Worm (Caenorhabditis elegans): ENCODE data around the gene sedl-1.

sedl-1 gene

ce11 chrX:1451816-1452602 lies 11.9 kb upstream of the sedl-1 start:
- TF ChIP-seq tbx-2 (tag; optimal IDR thresholded peaks at IDR 0.05) (no peak), nhr-77 (tag; optimal IDR thresholded peaks at IDR 0.05) (no peak), fkh-4 (tag; optimal IDR thresholded peaks at IDR 0.05; ENCODE audit: borderline replicate concordance) (no peak), egl-27 (tag; optimal IDR thresholded peaks at IDR 0.05) (no peak), lin-35 (GFP tag; optimal IDR thresholded peaks at IDR 0.05) (no peak), aly-2 (tag; optimal IDR thresholded peaks at IDR 0.05) (peak; percentile 15), ama-1 (optimal IDR thresholded peaks at IDR 0.05) (peak; percentile 59), fkh-10 (GFP tag; optimal IDR thresholded peaks at IDR 0.05) (no peak), ceh-82 (tag; optimal IDR thresholded peaks at IDR 0.05) (no peak), swsn-7 (tag; optimal IDR thresholded peaks at IDR 0.05) (no peak), ces-1 (GFP tag; optimal IDR thresholded peaks at IDR 0.05) (no peak), C16A3.4 (tag; optimal IDR thresholded peaks at IDR 0.05) (no peak), isw-1 (GFP tag; IDR thresholded peaks at IDR 0.05) (no peak), lin-14 (GFP tag; optimal IDR thresholded peaks at IDR 0.05) (no peak), nhr-84 (tag; optimal IDR thresholded peaks at IDR 0.05) (no peak), unc-86 (tag; optimal IDR thresholded peaks at IDR 0.05) (no peak), pax-3 (tag; optimal IDR thresholded peaks at IDR 0.05) (no peak), nhr-237 (tag; optimal IDR thresholded peaks at IDR 0.05) (no peak), elt-2 (tag; optimal IDR thresholded peaks at IDR 0.05) (no peak), lsy-2 (tag; optimal IDR thresholded peaks at IDR 0.05) (peak in 1 of 2 experiments; percentile 20), lir-3 (tag; optimal IDR thresholded peaks at IDR 0.05; ENCODE audit: poor library complexity) (no peak), elt-3 (tag; optimal IDR thresholded peaks at IDR 0.05) (no peak), irx-1 (tag; optimal IDR thresholded peaks at IDR 0.05) (no peak), unc-62 (GFP tag; optimal IDR thresholded peaks at IDR 0.05) (no peak), nhr-19 (GFP tag; conservative IDR thresholded peaks at IDR 0.05) (no peak), hlh-17 (GFP tag; optimal IDR thresholded peaks at IDR 0.05; ENCODE audit: borderline replicate concordance) (no peak), hlh-4 (tag; optimal IDR thresholded peaks at IDR 0.05) (no peak), ztf-4 (tag; optimal IDR thresholded peaks at IDR 0.05) (peak; percentile 2), aha-1 (tag; optimal IDR thresholded peaks at IDR 0.05) (no peak), ceh-90 (tag; optimal IDR thresholded peaks at IDR 0.05) (no peak), grh-1 (GFP tag; IDR thresholded peaks at IDR 0.05) (no peak), nhr-85 (tag) (peak; percentile 65), hpl-2 (GFP tag; optimal IDR thresholded peaks at IDR 0.05) (no peak), unc-30 (tag; optimal IDR thresholded peaks at IDR 0.05) (no peak), zip-4 (GFP tag; optimal IDR thresholded peaks at IDR 0.05) (no peak), F16B12.6 (tag; optimal IDR thresholded peaks at IDR 0.05) (no peak), egl-13 (tag; optimal IDR thresholded peaks at IDR 0.05) (no peak), pag-3 (tag; optimal IDR thresholded peaks at IDR 0.05; ENCODE audit: borderline replicate concordance, insufficient read depth) (no peak), efl-3 (GFP tag; optimal IDR thresholded peaks at IDR 0.05) (no peak), C34B4.2 (tag; optimal IDR thresholded peaks at IDR 0.05) (no peak), mdl-1 (tag; optimal IDR thresholded peaks at IDR 0.05) (no peak), snpc-4 (tag; optimal IDR thresholded peaks at IDR 0.05) (no peak)

- TF ChIP-seq lin-35 (GFP tag; optimal IDR thresholded peaks at IDR 0.05): no peak
- no peak for TF ChIP-seq zag-1 (tag; optimal IDR thresholded peaks at IDR 0.05)
- no peak for TF ChIP-seq ztf-11 (tag; optimal IDR thresholded peaks at IDR 0.05)
- TF ChIP-seq aly-2 (tag; optimal IDR thresholded peaks at IDR 0.05): no peak
- no peak for TF ChIP-seq zip-4 (GFP tag; optimal IDR thresholded peaks at IDR 0.05)
- no peak for TF ChIP-seq efl-1 (optimal IDR thresholded peaks at IDR 0.05)
- no peak for TF ChIP-seq efl-1 (GFP tag; optimal IDR thresholded peaks at IDR 0.05 in 1 of 2)
- TF ChIP-seq lin-14 (GFP tag; optimal IDR thresholded peaks at IDR 0.05): no peak
- TF ChIP-seq grh-1 (GFP tag; IDR thresholded peaks at IDR 0.05): no peak
These were observed 11.2 kb upstream of the sedl-1 start for ce11 chrX:1451240-1451639.
